Worm (Caenorhabditis elegans) whole organism, midembryonic: ENCODE data around the gene fbxa-44.

Source experiments
- T22C8.4 ChIP-seq: fragments of 200-800 bp; sonication (Bioruptor generic); IDR thresholded peaks from 2 replicates; pipeline ENCODE4 v1.3.6; 2022; ENCODE audit warnings: missing genetic modification characterization, missing compliant biosample characterization
- cog-1 ChIP-seq: sonication (generic microtip); optimal IDR thresholded peaks from 2 replicates; lab custom pipeline; 2016; ENCODE audit warnings: missing genetic modification characterization, missing compliant biosample characterization
- flt-1 ChIP-seq: fragments of 200-800 bp; sonication (Bioruptor generic); IDR thresholded peaks from 2 replicates; pipeline ENCODE4 v1.3.6; 2022; ENCODE audit warnings: missing genetic modification characterization, missing compliant biosample characterization
- klf-2 ChIP-seq: fragments of 200-800 bp; sonication (Bioruptor generic); conservative IDR thresholded peaks from 2 replicates; pipeline ENCODE4 v1.3.6; 2022; ENCODE audit warnings: missing genetic modification reagents, missing genetic modification characterization, missing compliant biosample characterization
- med-1 ChIP-seq: sonication (generic microtip); optimal IDR thresholded peaks from 2 replicates; lab custom pipeline; 2017; ENCODE audit warnings: missing genetic modification characterization, mild to moderate bottlenecking, missing compliant biosample characterization, antibody characterized with exemption, missing genetic modification reagents; ENCODE audit not compliant: insufficient read depth
- tab-1 ChIP-seq: fragments of 200-800 bp; sonication (Bioruptor generic); IDR thresholded peaks from 2 replicates; pipeline ENCODE4 v1.3.6; 2022; ENCODE audit warnings: missing genetic modification characterization, missing compliant biosample characterization
- ztf-23 ChIP-seq: fragments of 200-800 bp; sonication (Bioruptor generic); IDR thresholded peaks from 2 replicates; pipeline ENCODE4 v1.3.6; 2022; ENCODE audit warnings: missing genetic modification reagents, missing genetic modification characterization, missing compliant biosample characterization
- ztf-29 ChIP-seq: fragments of 200-800 bp; sonication (Bioruptor generic); IDR thresholded peaks from 2 replicates; pipeline ENCODE4 v1.3.6; 2022; ENCODE audit warnings: missing genetic modification reagents, missing genetic modification characterization, missing compliant biosample characterization

DNA sequence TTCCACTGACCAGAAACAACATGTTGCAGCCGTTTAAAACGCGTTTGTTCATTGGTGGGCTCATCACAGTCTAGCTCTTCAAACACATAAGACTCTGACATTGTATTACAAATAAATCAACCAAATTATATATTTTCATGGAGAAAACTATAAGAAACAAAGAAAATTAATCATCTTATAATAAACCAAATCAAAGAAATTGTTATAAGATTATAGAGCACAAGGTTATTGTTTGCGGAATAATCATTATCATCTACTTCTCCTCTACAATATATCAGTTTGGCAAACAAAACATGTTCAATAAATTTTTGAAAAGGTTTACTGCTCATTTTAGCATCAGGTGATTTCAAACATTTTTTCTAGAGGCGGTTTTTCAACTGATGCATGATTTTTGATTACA is 27.4 kb upstream of the fbxa-44 start, which contains the start of the genes clec-32 and clec-24:
- TF ChIP-seq flt-1 (GFP tag; lab: Robert Waterston, UW) = no peak
- TF ChIP-seq T22C8.4 = no peak
- no peak for TF ChIP-seq ztf-23 (GFP tag; lab: Robert Waterston, UW)
- TF ChIP-seq ztf-29 (GFP tag; lab: Robert Waterston, UW) = no peak
- no peak for TF ChIP-seq cog-1 (tag; lab: Kevin White, UChicago)
- no peak for TF ChIP-seq klf-2
- no peak for TF ChIP-seq tab-1 (GFP tag; lab: Robert Waterston, UW)
- TF ChIP-seq med-1 (GFP tag; lab: Kevin White, UChicago) = no peak
